Worm (Caenorhabditis elegans): ENCODE measurements around the gene srh-122.

DNA sequence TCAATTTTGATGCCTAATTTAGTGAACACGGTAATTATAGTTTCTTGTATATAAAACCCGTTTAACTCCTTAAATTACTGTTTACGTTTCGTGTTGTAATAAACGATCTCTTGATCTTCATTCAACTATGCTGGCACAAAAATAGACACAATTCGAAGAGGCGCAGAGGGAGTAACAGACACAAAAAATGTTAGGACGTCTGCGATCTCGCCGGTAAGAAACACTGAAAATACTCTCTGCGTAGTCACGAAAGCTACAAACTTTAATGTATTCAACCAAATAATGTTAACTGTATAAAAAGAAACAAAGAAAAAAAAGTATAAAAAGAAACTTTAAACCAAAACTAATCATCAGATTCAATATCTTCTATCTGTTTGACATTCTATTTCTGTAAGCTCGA is 3.1 kb upstream of the srh-122 start, which contains the start of gene dhs-23:
- TF ChIP-seq klf-2 (GFP tag; conservative IDR thresholded peaks at IDR 0.05) (no peak), flt-1 (GFP tag; IDR thresholded peaks at IDR 0.05) (no peak), cog-1 (tag; optimal IDR thresholded peaks at IDR 0.05) (no peak), ztf-29 (GFP tag; IDR thresholded peaks at IDR 0.05) (no peak), ref-1 (GFP tag; conservative IDR thresholded peaks at IDR 0.05) (no peak), ztf-23 (GFP tag; IDR thresholded peaks at IDR 0.05) (no peak), med-1 (GFP tag; optimal IDR thresholded peaks at IDR 0.05; ENCODE audit: insufficient read depth) (no peak), tab-1 (GFP tag; IDR thresholded peaks at IDR 0.05) (no peak)
